Fruit fly (Drosophila melanogaster) whole organism, prepupa: ENCODE data around the gene mRpL32.
A peak's percentile ranks its signal among the peaks of the same experiment; 100 is the strongest.

Experiments
- CG11294 ChIP-seq: fragments of 200-800 bp; sonication (Bioruptor generic); IDR thresholded peaks from 2 replicates; pipeline ENCODE4 v1.3.6; 2022; ENCODE audit warnings: missing biosample characterization, missing genetic modification characterization
- CG15336 ChIP-seq: fragments of 200-800 bp; sonication (Bioruptor generic); IDR thresholded peaks from 2 replicates; pipeline ENCODE4 v1.3.6; 2022; ENCODE audit warnings: missing biosample characterization, missing genetic modification characterization
- CG1621 ChIP-seq: fragments of 200-800 bp; sonication (Bioruptor generic); optimal IDR thresholded peaks from 3 replicates; lab custom pipeline; 2018; ENCODE audit warnings: missing biosample characterization, mild to moderate bottlenecking, missing genetic modification characterization
- CG3032 ChIP-seq: fragments of 200-800 bp; optimal IDR thresholded peaks from 2 replicates; lab custom pipeline; 2019; ENCODE audit warnings: missing biosample characterization, mild to moderate bottlenecking, missing genetic modification characterization, moderate library complexity
- CG31627 ChIP-seq: fragments of 200-800 bp; sonication (Bioruptor generic); optimal IDR thresholded peaks from 3 replicates; lab custom pipeline; 2016; ENCODE audit warnings: missing biosample characterization, missing genetic modification characterization
- CG34406 ChIP-seq: fragments of 200-800 bp; sonication (Bioruptor generic); optimal IDR thresholded peaks from 3 replicates; lab custom pipeline; 2016; ENCODE audit warnings: missing biosample characterization, missing genetic modification characterization
- CG3919 ChIP-seq: fragments of 200-800 bp; sonication (Bioruptor generic); optimal IDR thresholded peaks from 3 replicates; lab custom pipeline; 2016; ENCODE audit warnings: missing biosample characterization, missing genetic modification characterization
- CG4318 ChIP-seq: fragments of 200-800 bp; sonication (Bioruptor generic); optimal IDR thresholded peaks from 3 replicates; lab custom pipeline; 2017; ENCODE audit warnings: missing biosample characterization, mild to moderate bottlenecking, missing genetic modification characterization
- CG6163 ChIP-seq: fragments of 200-800 bp; sonication (Bioruptor generic); IDR thresholded peaks from 3 replicates; pipeline ENCODE4 v1.3.6; 2022; ENCODE audit warnings: missing biosample characterization, missing genetic modification characterization
- CG6276 ChIP-seq: fragments of 200-800 bp; sonication (Bioruptor generic); optimal IDR thresholded peaks from 2 replicates; lab custom pipeline; 2017; ENCODE audit warnings: missing biosample characterization, mild to moderate bottlenecking, missing genetic modification characterization
- CG6792 ChIP-seq: fragments of 200-800 bp; sonication (Bioruptor generic); optimal IDR thresholded peaks from 3 replicates; lab custom pipeline; 2016; ENCODE audit warnings: missing biosample characterization, missing genetic modification characterization
- CG6854 ChIP-seq: fragments of 200-800 bp; sonication (Bioruptor generic); optimal IDR thresholded peaks from 2 replicates; lab custom pipeline; 2017; ENCODE audit warnings: missing biosample characterization, mild to moderate bottlenecking, missing genetic modification characterization
- CG7368 ChIP-seq: fragments of 200-800 bp; sonication (Bioruptor generic); optimal IDR thresholded peaks from 3 replicates; lab custom pipeline; 2016; ENCODE audit warnings: missing biosample characterization, missing genetic modification characterization
- CG8319 ChIP-seq: fragments of 200-800 bp; sonication (Bioruptor generic); optimal IDR thresholded peaks from 3 replicates; lab custom pipeline; 2016; ENCODE audit warnings: missing biosample characterization, missing genetic modification characterization
- CG9139 ChIP-seq: fragments of 200-800 bp; sonication (Bioruptor generic); optimal IDR thresholded peaks from 3 replicates; lab custom pipeline; 2017; ENCODE audit warnings: missing biosample characterization, mild to moderate bottlenecking, missing genetic modification characterization
- Eip75B ChIP-seq: fragments of 200-800 bp; sonication (Bioruptor generic); optimal IDR thresholded peaks from 3 replicates; lab custom pipeline; 2016; ENCODE audit warnings: missing biosample characterization, missing genetic modification characterization
- Eip78C ChIP-seq: fragments of 200-800 bp; sonication (Bioruptor generic); peaks from one replicate; lab custom pipeline; 2016; ENCODE audit warnings: missing biosample characterization, missing genetic modification characterization
- Ets21C ChIP-seq: fragments of 200-800 bp; sonication (Bioruptor generic); optimal IDR thresholded peaks from 3 replicates; lab custom pipeline; 2016; ENCODE audit warnings: missing biosample characterization, missing genetic modification characterization
- Ets96B ChIP-seq: fragments of 200-800 bp; optimal IDR thresholded peaks from 2 replicates; lab custom pipeline; 2019; ENCODE audit warnings: missing biosample characterization, mild to moderate bottlenecking, missing genetic modification characterization, moderate library complexity
- Hr38 ChIP-seq: sonication (Bioruptor generic); optimal IDR thresholded peaks from 2 replicates; lab custom pipeline; 2016; ENCODE audit warnings: missing biosample characterization, missing genetic modification characterization
- Hr39 ChIP-seq: fragments of 200-800 bp; sonication (Bioruptor generic); optimal IDR thresholded peaks from 2 replicates; lab custom pipeline; 2016; ENCODE audit warnings: missing biosample characterization, missing genetic modification characterization
- Hr4 ChIP-seq: fragments of 200-800 bp; sonication (Bioruptor generic); optimal IDR thresholded peaks from 3 replicates; lab custom pipeline; 2016; ENCODE audit warnings: missing biosample characterization, missing genetic modification characterization
- Met ChIP-seq: fragments of 200-800 bp; sonication (Bioruptor generic); optimal IDR thresholded peaks from 3 replicates; lab custom pipeline; 2016; ENCODE audit warnings: missing biosample characterization, missing genetic modification characterization
- OdsH ChIP-seq: fragments of 200-800 bp; sonication (Bioruptor generic); optimal IDR thresholded peaks from 3 replicates; lab custom pipeline; 2016; ENCODE audit warnings: missing biosample characterization, missing genetic modification characterization
- Sox102F ChIP-seq: fragments of 200-800 bp; sonication (Bioruptor generic); optimal IDR thresholded peaks from 2 replicates; lab custom pipeline; 2016; ENCODE audit warnings: missing biosample characterization, mild to moderate bottlenecking, missing genetic modification characterization
- Sox14 ChIP-seq: fragments of 200-800 bp; sonication (Bioruptor generic); optimal IDR thresholded peaks from 3 replicates; lab custom pipeline; 2016; ENCODE audit warnings: missing biosample characterization, missing genetic modification characterization
- Sox15 ChIP-seq: fragments of 200-800 bp; sonication (Bioruptor generic); optimal IDR thresholded peaks from 3 replicates; lab custom pipeline; 2016; ENCODE audit warnings: missing biosample characterization, missing genetic modification characterization
- achi ChIP-seq: fragments of 200-800 bp; sonication (Bioruptor generic); optimal IDR thresholded peaks from 3 replicates; lab custom pipeline; 2016; ENCODE audit warnings: missing biosample characterization, missing genetic modification characterization
- acj6 ChIP-seq: fragments of 200-800 bp; sonication (Bioruptor generic); optimal IDR thresholded peaks from 3 replicates; lab custom pipeline; 2016; ENCODE audit warnings: missing biosample characterization, missing genetic modification characterization
- cyc ChIP-seq: fragments of 200-800 bp; sonication (Bioruptor generic); optimal IDR thresholded peaks from 3 replicates; lab custom pipeline; 2016; ENCODE audit warnings: missing biosample characterization, missing genetic modification characterization
- dac ChIP-seq: fragments of 200-800 bp; sonication (Bioruptor generic); optimal IDR thresholded peaks from 2 replicates; lab custom pipeline; 2017; ENCODE audit warnings: missing biosample characterization, mild to moderate bottlenecking, missing genetic modification characterization
- dsx ChIP-seq: fragments of 200-800 bp; optimal IDR thresholded peaks from 3 replicates; lab custom pipeline; 2019; ENCODE audit warnings: missing biosample characterization, mild to moderate bottlenecking, missing genetic modification characterization, moderate library complexity; ENCODE audit not compliant: poor library complexity, severe bottlenecking
- esn ChIP-seq: fragments of 200-800 bp; sonication (Bioruptor generic); optimal IDR thresholded peaks from 2 replicates; lab custom pipeline; 2016; ENCODE audit warnings: missing biosample characterization, mild to moderate bottlenecking, missing genetic modification characterization, moderate library complexity
- fd85E ChIP-seq: fragments of 200-800 bp; sonication (Bioruptor generic); optimal IDR thresholded peaks from 3 replicates; lab custom pipeline; 2016; ENCODE audit warnings: missing biosample characterization, missing genetic modification characterization
- lz ChIP-seq: fragments of 200-800 bp; sonication (Bioruptor generic); optimal IDR thresholded peaks from 3 replicates; lab custom pipeline; 2016; ENCODE audit warnings: missing biosample characterization, missing genetic modification characterization
- pdm3 ChIP-seq: fragments of 200-800 bp; sonication (Bioruptor generic); optimal IDR thresholded peaks from 3 replicates; lab custom pipeline; 2016; ENCODE audit warnings: missing biosample characterization, missing genetic modification characterization
- salr ChIP-seq, 2 experiments: fragments of 200-800 bp; sonication (Bioruptor generic); optimal IDR thresholded peaks; 3 replicates each; lab custom pipeline; 2016 to 2018; ENCODE audit warnings: missing biosample characterization in 2 of 2, missing genetic modification characterization in 2 of 2, mild to moderate bottlenecking in 1 of 2
- svp ChIP-seq: fragments of 200-800 bp; sonication (Bioruptor generic); peaks from one replicate; lab custom pipeline; 2016; ENCODE audit warnings: missing biosample characterization, missing genetic modification characterization
- topi ChIP-seq: fragments of 200-800 bp; sonication (Bioruptor generic); optimal IDR thresholded peaks from 3 replicates; lab custom pipeline; 2016; ENCODE audit warnings: missing biosample characterization, missing genetic modification characterization
- vri ChIP-seq: fragments of 200-800 bp; sonication (Bioruptor generic); optimal IDR thresholded peaks from 3 replicates; lab custom pipeline; 2016; ENCODE audit warnings: missing biosample characterization, mild to moderate bottlenecking, missing genetic modification characterization

mRpL32 gene

dm6 chr3R:31218997-31219992 is 33.4 kb upstream of the mRpL32 start, which contains the start of gene ATPsynC (continued):
- TF ChIP-seq achi (GFP tag; lab: Kevin White, UChicago) (peak; percentile 48), Sox102F (GFP tag; lab: Kevin White, UChicago) (no peak), CG1621 (tag; lab: Kevin White, UChicago) (peak; percentile 1), CG9139 (GFP tag; lab: Kevin White, UChicago) (peak; percentile 57), CG3919 (GFP tag; lab: Kevin White, UChicago) (peak; percentile 19), CG6792 (GFP tag; lab: Kevin White, UChicago) (no peak), esn (GFP tag; lab: Kevin White, UChicago) (peak; percentile 3), vri (GFP tag; lab: Kevin White, UChicago) (peak; percentile 99), CG6854 (GFP tag; lab: Kevin White, UChicago) (peak; percentile 85), Ets96B (tag; lab: Kevin White, UChicago) (peak; percentile 26), dsx (GFP tag; lab: Kevin White, UChicago) (peak; percentile 94), pdm3 (GFP tag; lab: Kevin White, UChicago) (no peak), Sox15 (GFP tag; lab: Kevin White, UChicago) (no peak)

- TF ChIP-seq Eip78C (GFP tag; lab: Kevin White, UChicago) (peak; percentile 76), Met (GFP tag; lab: Kevin White, UChicago) (no peak), CG8319 (GFP tag; lab: Kevin White, UChicago) (no peak), esn (GFP tag; lab: Kevin White, UChicago) (peak; percentile 31), pdm3 (GFP tag; lab: Kevin White, UChicago) (peak; percentile 23), topi (GFP tag; lab: Kevin White, UChicago) (peak; percentile 18), OdsH (peak; percentile 12), svp (GFP tag; lab: Kevin White, UChicago) (peak; percentile 34), vri (GFP tag; lab: Kevin White, UChicago) (peak; percentile 100)
These were observed 32.0 kb upstream of the mRpL32 start, which contains the start of gene CG12054 for dm6 chr3R:31220456-31221336. Gene CG12054, plus strand, starts transcription at chr3R:31220702.

- TF ChIP-seq CG3032 (peak; percentile 62), CG6792 (GFP tag; lab: Kevin White, UChicago) (peak; percentile 25), topi (GFP tag; lab: Kevin White, UChicago) (no peak), acj6 (no peak), Met (GFP tag; lab: Kevin White, UChicago) (no peak), Ets21C (GFP tag; lab: Kevin White, UChicago) (no peak), CG34406 (GFP tag; lab: Kevin White, UChicago) (peak; percentile 41), Hr38 (GFP tag; lab: Kevin White, UChicago) (no peak), OdsH (no peak), esn (GFP tag; lab: Kevin White, UChicago) (no peak), CG4318 (GFP tag; lab: Kevin White, UChicago) (no peak), dsx (GFP tag; lab: Kevin White, UChicago) (peak; percentile 66), Eip75B (GFP tag; lab: Kevin White, UChicago) (peak; percentile 41), CG9139 (GFP tag; lab: Kevin White, UChicago) (peak; percentile 81), CG7368 (GFP tag; lab: Kevin White, UChicago) (peak; percentile 29), CG6163 (no peak), Ets96B (tag; lab: Kevin White, UChicago) (peak; percentile 71), lz (GFP tag; lab: Kevin White, UChicago) (no peak), Hr39 (GFP tag; lab: Kevin White, UChicago) (no peak), Sox15 (GFP tag; lab: Kevin White, UChicago) (no peak), dac (peak; percentile 62), Eip78C (GFP tag; lab: Kevin White, UChicago) (peak; percentile 68), Sox102F (GFP tag; lab: Kevin White, UChicago) (peak; percentile 53), fd85E (no peak), Hr4 (GFP tag; lab: Kevin White, UChicago) (no peak), cyc (GFP tag; lab: Kevin White, UChicago) (no peak), Sox14 (GFP tag; lab: Kevin White, UChicago) (peak; percentile 40), CG31627 (GFP tag; lab: Kevin White, UChicago) (no peak), CG6276 (GFP tag; lab: Kevin White, UChicago) (peak; percentile 85), CG11294 (GFP tag; lab: Robert Waterston, UW) (no peak), CG15336 (GFP tag; lab: Robert Waterston, UW) (no peak), salr (GFP tag; optimal IDR thresholded peaks at IDR 0.05; lab: Kevin White, UChicago) (peak; percentile 58 to 74)
These were observed 31.2 kb upstream of the mRpL32 start for dm6 chr3R:31221337-31222047.
